Worm (Caenorhabditis elegans): ENCODE measurements around the gene zhit-3.

Gene zhit-3

ce11 chrV:10237171-10237570, 25.2 kb upstream of the zhit-3 start:
- no peak for TF ChIP-seq C38D4.7 (GFP tag; optimal IDR thresholded peaks at IDR 0.05)
- no peak for TF ChIP-seq sdc-2 (tag; optimal IDR thresholded peaks at IDR 0.05)
- no peak for TF ChIP-seq ceh-22 (tag; optimal IDR thresholded peaks at IDR 0.05)
- no peak for TF ChIP-seq unc-55 (GFP tag; optimal IDR thresholded peaks at IDR 0.05)
- no peak for TF ChIP-seq pag-3 (tag; optimal IDR thresholded peaks at IDR 0.05; ENCODE audit: borderline replicate concordance)
- TF ChIP-seq ceh-45 (GFP tag; IDR thresholded peaks at IDR 0.05), result no peak
- no peak for TF ChIP-seq mec-3 (tag; optimal IDR thresholded peaks at IDR 0.05; ENCODE audit: borderline replicate concordance)
- TF ChIP-seq dve-1 (tag; optimal IDR thresholded peaks at IDR 0.05), result no peak
- TF ChIP-seq rnt-1 (tag; optimal IDR thresholded peaks at IDR 0.05), result no peak
- TF ChIP-seq ceh-14 (tag; optimal IDR thresholded peaks at IDR 0.05), result no peak
- no peak for TF ChIP-seq tbx-7 (tag; optimal IDR thresholded peaks at IDR 0.05)
- TF ChIP-seq pha-2 (tag; optimal IDR thresholded peaks at IDR 0.05), result no peak
- TF ChIP-seq pros-1 (tag; optimal IDR thresholded peaks at IDR 0.05), result no peak
- no peak for TF ChIP-seq ama-1 (optimal IDR thresholded peaks at IDR 0.05)
- no peak for TF ChIP-seq ceh-9 (tag; optimal IDR thresholded peaks at IDR 0.05)
- TF ChIP-seq zip-5 (tag; optimal IDR thresholded peaks at IDR 0.05), result no peak
- TF ChIP-seq ahr-1 (tag; optimal IDR thresholded peaks at IDR 0.05), result no peak

ce11 chrV:10233330-10233729, 21.4 kb upstream of the zhit-3 start, which contains the start of gene str-182:
Gene str-182 (minus strand): TSS chrV:10233430.
- TF ChIP-seq ceh-18 (tag; optimal IDR thresholded peaks at IDR 0.05), result no peak
- no peak for TF ChIP-seq madf-2 (tag; optimal IDR thresholded peaks at IDR 0.05)
- no peak for TF ChIP-seq ceh-24 (tag; optimal IDR thresholded peaks at IDR 0.05)
- TF ChIP-seq ahr-1 (tag; optimal IDR thresholded peaks at IDR 0.05), result no peak
- no peak for TF ChIP-seq rnt-1 (tag; optimal IDR thresholded peaks at IDR 0.05)
- TF ChIP-seq fax-1 (tag; optimal IDR thresholded peaks at IDR 0.05), result no peak
- no peak for TF ChIP-seq pqm-1 (tag; optimal IDR thresholded peaks at IDR 0.05)
- TF ChIP-seq gmeb-2 (tag; optimal IDR thresholded peaks at IDR 0.05), result no peak
- no peak for TF ChIP-seq pha-4 (tag; optimal IDR thresholded peaks at IDR 0.05)
- no peak for TF ChIP-seq pros-1 (tag; optimal IDR thresholded peaks at IDR 0.05)
- no peak for TF ChIP-seq ceh-14 (tag; optimal IDR thresholded peaks at IDR 0.05)
- no peak for TF ChIP-seq dmd-4 (tag; optimal IDR thresholded peaks at IDR 0.05; ENCODE audit: borderline replicate concordance)
- no peak for TF ChIP-seq sdc-2 (tag; optimal IDR thresholded peaks at IDR 0.05)
- TF ChIP-seq ceh-45 (GFP tag; IDR thresholded peaks at IDR 0.05), result no peak
- TF ChIP-seq eyg-1 (tag; optimal IDR thresholded peaks at IDR 0.05), result no peak
- TF ChIP-seq sox-4 (tag; optimal IDR thresholded peaks at IDR 0.05), result no peak

ce11 chrV:10230932-10231331, 19.0 kb upstream of the zhit-3 start, which contains the start of gene fipr-6:
Gene fipr-6 (plus strand): TSS chrV:10231232.
- TF ChIP-seq pha-2 (tag; optimal IDR thresholded peaks at IDR 0.05) (no peak), fax-1 (tag; optimal IDR thresholded peaks at IDR 0.05) (no peak), hlh-30 (tag; optimal IDR thresholded peaks at IDR 0.05; ENCODE audit: insufficient read depth) (no peak), ceh-45 (GFP tag; IDR thresholded peaks at IDR 0.05) (no peak), sox-2 (GFP tag; IDR thresholded peaks at IDR 0.05) (no peak), odd-2 (tag; optimal IDR thresholded peaks at IDR 0.05) (no peak), C38D4.7 (GFP tag; optimal IDR thresholded peaks at IDR 0.05) (no peak), ceh-19 (GFP tag; optimal IDR thresholded peaks at IDR 0.05) (no peak), pqm-1 (tag; optimal IDR thresholded peaks at IDR 0.05) (no peak), ceh-34 (tag; optimal IDR thresholded peaks at IDR 0.05) (no peak), eyg-1 (tag; optimal IDR thresholded peaks at IDR 0.05) (no peak), elt-4 (tag; optimal IDR thresholded peaks at IDR 0.05) (no peak), rnt-1 (tag; optimal IDR thresholded peaks at IDR 0.05) (no peak), sdc-2 (tag; optimal IDR thresholded peaks at IDR 0.05) (no peak), fkh-10 (GFP tag; optimal IDR thresholded peaks at IDR 0.05) (no peak), unc-3 (GFP tag; conservative IDR thresholded peaks at IDR 0.05) (no peak), unc-3 (tag; optimal IDR thresholded peaks at IDR 0.05) (no peak), npax-4 (tag; optimal IDR thresholded peaks at IDR 0.05) (no peak), pax-1 (tag; optimal IDR thresholded peaks at IDR 0.05) (no peak), ref-2 (tag; optimal IDR thresholded peaks at IDR 0.05) (no peak)

Measured in whole organism, late embryonic.